ENCODE assay signal across 2 fruit fly cellular contexts in genomic region chr2L:5239433-5240278, dm6.
TF ChIP-seq lines count a peak whose summit lies in the region.

No protein-coding gene starts in this region.

- no peak for TF ChIP-seq CTCF in whole organism, embryonic (GFP tag; optimal IDR thresholded peaks at IDR 0.05; lab: Kevin White, UChicago)

TF ChIP-seq in whole organism, embryonic, 481 proteins besides CTCF, POLR2A, EP300 and RAD21 (continues in another document):
- TF ChIP-seq CG10654 (GFP tag; optimal IDR thresholded peaks at IDR 0.05; lab: Kevin White, UChicago) (no peak), YL-1 (GFP tag; optimal IDR thresholded peaks at IDR 0.05; lab: Kevin White, UChicago) (no peak), CG3847 (GFP tag; IDR thresholded peaks at IDR 0.05; lab: Robert Waterston, UW) (no peak), CG3065 (GFP tag; optimal IDR thresholded peaks at IDR 0.05; lab: Kevin White, UChicago) (no peak), sqz (GFP tag; optimal IDR thresholded peaks at IDR 0.05; lab: Kevin White, UChicago) (peak; percentile 21), Opbp (GFP tag; IDR thresholded peaks at IDR 0.05; lab: Robert Waterston, UW; ENCODE audit: partially characterized antibody) (0 out of 3 replicates have a peak, but pooled peaks have one; percentile 6), sd (tag; optimal IDR thresholded peaks at IDR 0.05; lab: Kevin White, UChicago) (peak; percentile 88), repo (GFP tag; optimal IDR thresholded peaks at IDR 0.05; lab: Kevin White, UChicago) (no peak), inv (GFP tag; IDR thresholded peaks at IDR 0.05; lab: Robert Waterston, UW; ENCODE audit: partially characterized antibody) (no peak), gem (tag; optimal IDR thresholded peaks at IDR 0.05; lab: Kevin White, UChicago) (no peak), Oaz (GFP tag; IDR thresholded peaks at IDR 0.05; lab: Robert Waterston, UW) (no peak), E2f2 (GFP tag; IDR thresholded peaks at IDR 0.05; lab: Robert Waterston, UW) (no peak), CG30431 (GFP tag; optimal IDR thresholded peaks at IDR 0.05; lab: Kevin White, UChicago) (no peak), CG14050 (GFP tag; IDR thresholded peaks at IDR 0.05; lab: Robert Waterston, UW) (no peak), CG4360 (GFP tag; IDR thresholded peaks at IDR 0.05; lab: Robert Waterston, UW) (peak; percentile 31; the same call in 1 of the 2 replicates), CG14710 (tag; optimal IDR thresholded peaks at IDR 0.05; lab: Kevin White, UChicago) (peak; percentile 4), row (GFP tag; IDR thresholded peaks at IDR 0.05; lab: Robert Waterston, UW) (no peak), Atf6 (GFP tag; IDR thresholded peaks at IDR 0.05; lab: Robert Waterston, UW) (no peak), CG2129 (GFP tag; IDR thresholded peaks at IDR 0.05; lab: Robert Waterston, UW; ENCODE audit: partially characterized antibody) (no peak), Six4 (GFP tag; optimal IDR thresholded peaks at IDR 0.05; lab: Kevin White, UChicago) (no peak), chm (GFP tag; IDR thresholded peaks at IDR 0.05; lab: Robert Waterston, UW) (0 out of 2 replicates have a peak, but pooled peaks have one; percentile 31), CG16779 (GFP tag; IDR thresholded peaks at IDR 0.05; lab: Robert Waterston, UW) (no peak), CG8478 (optimal IDR thresholded peaks at IDR 0.05; lab: Kevin White, UChicago) (no peak), CG15479 (GFP tag; optimal IDR thresholded peaks at IDR 0.05; lab: Kevin White, UChicago) (no peak), Nf-YB (GFP tag; optimal IDR thresholded peaks at IDR 0.05; lab: Kevin White, UChicago) (no peak), sima (GFP tag; optimal IDR thresholded peaks at IDR 0.05; lab: Kevin White, UChicago) (no peak), ash1 (GFP tag; optimal IDR thresholded peaks at IDR 0.05; lab: Kevin White, UChicago) (no peak), NK7.1 (GFP tag; optimal IDR thresholded peaks at IDR 0.05; lab: Kevin White, UChicago) (no peak), CG13287 (GFP tag; IDR thresholded peaks at IDR 0.05; lab: Robert Waterston, UW; ENCODE audit: partially characterized antibody) (no peak), ci (GFP tag; IDR thresholded peaks at IDR 0.05; lab: Robert Waterston, UW) (0 out of 3 replicates have a peak, but pooled peaks have one; percentile 20), Mad (GFP tag; optimal IDR thresholded peaks at IDR 0.05; lab: Kevin White, UChicago) (no peak), Lim3 (GFP tag; IDR thresholded peaks at IDR 0.05; lab: Robert Waterston, UW) (no peak), CG15696 (tag; optimal IDR thresholded peaks at IDR 0.05; lab: Kevin White, UChicago) (peak; percentile 63), Tbp (GFP tag; optimal IDR thresholded peaks at IDR 0.05; lab: Kevin White, UChicago) (no peak), da (GFP tag; optimal IDR thresholded peaks at IDR 0.05; lab: Kevin White, UChicago) (no peak), so (GFP tag; IDR thresholded peaks at IDR 0.05; lab: Robert Waterston, UW) (no peak), otp (GFP tag; IDR thresholded peaks at IDR 0.05; lab: Robert Waterston, UW) (0 out of 3 replicates have a peak, but pooled peaks have one; percentile 39), HLHmδ (GFP tag; optimal IDR thresholded peaks at IDR 0.05; lab: Kevin White, UChicago) (no peak), pita (GFP tag; optimal IDR thresholded peaks at IDR 0.05; lab: Kevin White, UChicago) (no peak), kah (GFP tag; optimal IDR thresholded peaks at IDR 0.05; lab: Kevin White, UChicago) (no peak), CG7839 (tag; optimal IDR thresholded peaks at IDR 0.05; lab: Kevin White, UChicago) (no peak), peb (GFP tag; IDR thresholded peaks at IDR 0.05; lab: Robert Waterston, UW) (no peak), gro (GFP tag; optimal IDR thresholded peaks at IDR 0.05; lab: Kevin White, UChicago) (no peak), CG6683 (GFP tag; optimal IDR thresholded peaks at IDR 0.05; lab: Kevin White, UChicago) (no peak), CG31388 (GFP tag; optimal IDR thresholded peaks at IDR 0.05; lab: Kevin White, UChicago) (no peak)

TF ChIP-seq in whole organism, prepupa, 60 proteins besides CTCF, POLR2A, EP300 and RAD21:
- TF ChIP-seq Sox102F (GFP tag; optimal IDR thresholded peaks at IDR 0.05; lab: Kevin White, UChicago) (no peak), CG7368 (GFP tag; optimal IDR thresholded peaks at IDR 0.05; lab: Kevin White, UChicago) (no peak), eg (GFP tag; IDR thresholded peaks at IDR 0.05; lab: Robert Waterston, UW) (no peak), Ets21C (GFP tag; optimal IDR thresholded peaks at IDR 0.05; lab: Kevin White, UChicago) (no peak), CG11294 (GFP tag; IDR thresholded peaks at IDR 0.05; lab: Robert Waterston, UW) (no peak), fd59A (GFP tag; optimal IDR thresholded peaks at IDR 0.05; lab: Kevin White, UChicago) (no peak), CG11902 (GFP tag; optimal IDR thresholded peaks at IDR 0.05; lab: Kevin White, UChicago) (no peak), dac (GFP tag; optimal IDR thresholded peaks at IDR 0.05; lab: Kevin White, UChicago) (no peak), Eip78C (GFP tag; lab: Kevin White, UChicago) (peak; percentile 33), CG1621 (tag; optimal IDR thresholded peaks at IDR 0.05; lab: Kevin White, UChicago) (no peak), Hr39 (GFP tag; optimal IDR thresholded peaks at IDR 0.05; lab: Kevin White, UChicago) (no peak), svp (GFP tag; lab: Kevin White, UChicago) (peak; percentile 1), CG8119 (GFP tag; IDR thresholded peaks at IDR 0.05; lab: Robert Waterston, UW) (no peak), CG10669 (GFP tag; optimal IDR thresholded peaks at IDR 0.05; lab: Kevin White, UChicago) (no peak), Eip93F (GFP tag; optimal IDR thresholded peaks at IDR 0.05; lab: Kevin White, UChicago) (no peak), Gug (GFP tag; IDR thresholded peaks at IDR 0.05; lab: Robert Waterston, UW) (no peak), CG6808 (GFP tag; optimal IDR thresholded peaks at IDR 0.05; lab: Kevin White, UChicago) (no peak), fkh (GFP tag; optimal IDR thresholded peaks at IDR 0.05; lab: Kevin White, UChicago) (peak; percentile 69)
